Worm (Caenorhabditis elegans): ENCODE results near the gene K02E7.12.

DNA sequence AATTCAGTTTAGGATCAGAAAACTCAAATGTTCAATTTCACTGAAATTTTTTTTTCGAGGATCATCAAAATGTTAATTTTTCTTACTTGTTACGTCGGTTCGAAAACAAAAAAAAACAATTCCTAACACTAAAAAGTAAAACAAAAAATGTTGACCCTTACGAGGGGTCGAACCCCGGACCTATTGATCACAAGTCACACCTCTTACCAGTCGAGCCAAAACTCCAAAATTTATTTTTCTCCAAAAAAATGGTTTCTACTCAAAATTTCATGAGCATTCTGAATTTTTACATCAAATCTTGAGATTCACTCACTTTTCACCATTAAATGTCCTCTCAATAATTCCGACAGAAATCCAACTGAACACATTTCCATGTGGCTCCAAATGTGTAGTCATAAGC lies 31.2 kb downstream of the K02E7.12 start:
- TF ChIP-seq tab-1 (GFP tag; IDR thresholded peaks at IDR 0.05) (no peak), flt-1 (GFP tag; IDR thresholded peaks at IDR 0.05) (no peak), med-1 (GFP tag; optimal IDR thresholded peaks at IDR 0.05; ENCODE audit: insufficient read depth) (no peak), ref-1 (GFP tag; conservative IDR thresholded peaks at IDR 0.05) (no peak), ztf-23 (GFP tag; IDR thresholded peaks at IDR 0.05) (no peak), klf-2 (GFP tag; conservative IDR thresholded peaks at IDR 0.05) (no peak), T22C8.4 (GFP tag; IDR thresholded peaks at IDR 0.05) (no peak), cog-1 (tag; optimal IDR thresholded peaks at IDR 0.05) (no peak), ztf-29 (GFP tag; IDR thresholded peaks at IDR 0.05) (no peak)

Measured in whole organism, midembryonic.